Worm (Caenorhabditis elegans): ENCODE data around the gene pst-1.

pst-1 gene

ce11 chrV:5939503-5940072 is 3.7 kb upstream of the pst-1 start, which contains the start of gene syf-3:
Gene syf-3, plus strand, starts transcription at chrV:5940022.
- TF ChIP-seq aly-2 (tag; optimal IDR thresholded peaks at IDR 0.05) (no peak), nhr-42 (GFP tag; IDR thresholded peaks at IDR 0.05) (no peak), saeg-2 (GFP tag; IDR thresholded peaks at IDR 0.05) (no peak), php-3 (GFP tag; IDR thresholded peaks at IDR 0.05) (no peak), lsy-2 (tag; optimal IDR thresholded peaks at IDR 0.05) (no peak), Y48G9A.11 (GFP tag; IDR thresholded peaks at IDR 0.05) (peak; percentile 97), skn-1 (tag; optimal IDR thresholded peaks at IDR 0.05) (no peak), nhr-6 (tag; optimal IDR thresholded peaks at IDR 0.05) (peak; percentile 4), spr-1 (tag; optimal IDR thresholded peaks at IDR 0.05) (no peak), mes-2 (tag; optimal IDR thresholded peaks at IDR 0.05; ENCODE audit: poor library complexity, severe bottlenecking) (peak; percentile 69), snpc-1.2 (GFP tag; IDR thresholded peaks at IDR 0.05) (no peak), mdt-29 (GFP tag; IDR thresholded peaks at IDR 0.05) (no peak), pha-4 (GFP tag; IDR thresholded peaks at IDR 0.05) (no peak), pha-4 (tag; optimal IDR thresholded peaks at IDR 0.05) (no peak), lim-7 (GFP tag; IDR thresholded peaks at IDR 0.05) (no peak), unc-62 (GFP tag; optimal IDR thresholded peaks at IDR 0.05 in 1 of 2) (peak in 1 of 2 experiments; percentile 64), unc-62 (tag; optimal IDR thresholded peaks at IDR 0.05) (no peak), zag-1 (tag; optimal IDR thresholded peaks at IDR 0.05) (no peak), aha-1 (tag) (peak; percentile 35), egl-43 (GFP tag; IDR thresholded peaks at IDR 0.05) (no peak), dpl-1 (GFP tag; optimal IDR thresholded peaks at IDR 0.05) (peak; percentile 98), T20F7.1 (GFP tag; optimal IDR thresholded peaks at IDR 0.05) (peak; percentile 98), hlh-30 (tag; optimal IDR thresholded peaks at IDR 0.05; ENCODE audit: insufficient read depth) (peak; percentile 52), zip-2 (tag; optimal IDR thresholded peaks at IDR 0.05) (no peak), ZK337.2 (GFP tag; IDR thresholded peaks at IDR 0.05) (no peak), ceh-82 (tag; optimal IDR thresholded peaks at IDR 0.05) (no peak), ztf-7 (tag; optimal IDR thresholded peaks at IDR 0.05) (peak; percentile 22)

DNA sequence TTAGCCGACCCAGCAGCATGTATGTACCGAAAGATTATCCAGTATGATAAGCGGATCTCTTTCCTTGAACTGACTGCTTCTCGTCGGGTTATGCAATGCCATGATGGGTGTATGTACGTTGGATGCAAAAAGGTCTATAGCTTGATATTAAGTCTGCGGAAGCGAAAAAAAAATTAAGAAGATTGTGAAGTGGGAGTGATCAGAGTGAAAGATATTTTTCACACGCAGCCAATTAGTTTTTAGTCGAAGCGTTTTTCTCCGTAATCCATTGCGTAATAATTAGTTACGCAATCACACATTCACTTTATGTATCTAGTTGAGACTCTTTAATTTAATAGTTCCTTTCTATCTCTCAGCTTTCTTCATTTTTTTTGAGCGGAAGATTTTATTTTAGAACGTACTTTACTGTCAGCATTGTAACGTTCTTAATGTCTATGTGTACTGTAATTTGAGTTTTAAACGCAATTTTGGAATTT is 6.4 kb downstream of the pst-1 start:
- TF ChIP-seq hmg-1.1 (GFP tag; IDR thresholded peaks at IDR 0.05): no peak
- TF ChIP-seq snpc-1.2 (GFP tag; IDR thresholded peaks at IDR 0.05): no peak
- no peak for TF ChIP-seq daf-19 (GFP tag; conservative IDR thresholded peaks at IDR 0.05)
- TF ChIP-seq nhr-48 (tag; optimal IDR thresholded peaks at IDR 0.05): peak; percentile 61
- no peak for TF ChIP-seq fos-1 (tag; optimal IDR thresholded peaks at IDR 0.05)
- TF ChIP-seq unc-62 (GFP tag; optimal IDR thresholded peaks at IDR 0.05 in 1 of 2): peak in 1 of 2 experiments; percentile 90
- no peak for TF ChIP-seq unc-62 (tag; optimal IDR thresholded peaks at IDR 0.05)

DNA sequence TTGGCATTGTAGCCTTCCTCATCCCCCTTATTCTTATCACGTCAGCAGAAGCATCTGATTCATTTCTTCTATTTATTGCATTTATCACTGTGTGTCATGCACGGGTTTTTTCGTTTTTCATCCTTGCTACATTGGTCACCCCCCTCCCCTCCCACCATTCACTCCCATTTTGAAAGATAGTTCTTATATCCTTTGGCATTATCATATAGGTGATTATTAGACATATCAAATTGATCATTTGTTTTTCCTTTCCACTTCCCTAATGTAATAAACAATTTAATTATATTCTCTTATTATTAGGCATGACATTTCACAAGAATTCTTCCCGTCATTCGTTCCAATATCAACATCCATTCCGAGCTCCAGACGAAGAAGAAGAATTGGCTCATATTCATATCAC is 7.9 kb downstream of the pst-1 start, which contains the start of gene M03F8.1:
Gene M03F8.1 (plus strand): TSS at position 301 of the 400 bp plus-strand sequence.
- TF ChIP-seq hlh-30 (tag; optimal IDR thresholded peaks at IDR 0.05; ENCODE audit: insufficient read depth) (peak; percentile 51), gei-8 (GFP tag; optimal IDR thresholded peaks at IDR 0.05) (no peak), unc-62 (GFP tag; optimal IDR thresholded peaks at IDR 0.05 in 1 of 2) (peak in 1 of 2 experiments; percentile 75), unc-62 (tag; optimal IDR thresholded peaks at IDR 0.05) (no peak), spr-3 (GFP tag; optimal IDR thresholded peaks at IDR 0.05) (no peak), mxl-2 (GFP tag; conservative IDR thresholded peaks at IDR 0.05) (no peak), ceh-20 (GFP tag; IDR thresholded peaks at IDR 0.05) (no peak)

ce11 chrV:5953086-5953485 is 9.8 kb downstream of the pst-1 start:
- TF ChIP-seq snpc-4 (tag; optimal IDR thresholded peaks at IDR 0.05) (no peak), set-16 (GFP tag; IDR thresholded peaks at IDR 0.05) (no peak), T20F7.1 (GFP tag; optimal IDR thresholded peaks at IDR 0.05) (no peak), arid-1 (GFP tag; conservative IDR thresholded peaks at IDR 0.05) (no peak), zfp-2 (tag; optimal IDR thresholded peaks at IDR 0.05) (no peak), ceh-62 (tag; optimal IDR thresholded peaks at IDR 0.05) (no peak), Y48G9A.11 (GFP tag; IDR thresholded peaks at IDR 0.05) (no peak)
